Fruit fly (Drosophila melanogaster) whole organism, prepupa: ENCODE results near the gene CG4968.

ENCODE experiments used
- Blimp-1 ChIP-seq: fragments of 200-800 bp; sonication (Bioruptor generic); optimal IDR thresholded peaks from 3 replicates; lab custom pipeline; 2017; ENCODE audit warnings: missing biosample characterization, missing genetic modification characterization, mild to moderate bottlenecking, moderate library complexity, missing genetic modification reagents
- CG10631 ChIP-seq: fragments of 200-800 bp; sonication (Bioruptor generic); optimal IDR thresholded peaks from 2 replicates; lab custom pipeline; 2016; ENCODE audit warnings: missing biosample characterization, missing genetic modification characterization
- CG10669 ChIP-seq: fragments of 200-800 bp; sonication (Bioruptor generic); optimal IDR thresholded peaks from 3 replicates; lab custom pipeline; 2018; ENCODE audit warnings: missing biosample characterization, mild to moderate bottlenecking, missing genetic modification characterization, moderate library complexity
- CG11294 ChIP-seq: fragments of 200-800 bp; sonication (Bioruptor generic); IDR thresholded peaks from 2 replicates; pipeline ENCODE4 v1.3.6; 2022; ENCODE audit warnings: missing biosample characterization, missing genetic modification characterization
- CG15336 ChIP-seq: fragments of 200-800 bp; sonication (Bioruptor generic); IDR thresholded peaks from 2 replicates; pipeline ENCODE4 v1.3.6; 2022; ENCODE audit warnings: missing biosample characterization, missing genetic modification characterization
- CG1621 ChIP-seq: fragments of 200-800 bp; sonication (Bioruptor generic); optimal IDR thresholded peaks from 3 replicates; lab custom pipeline; 2018; ENCODE audit warnings: missing biosample characterization, mild to moderate bottlenecking, missing genetic modification characterization
- CG16779 ChIP-seq: fragments of 200-800 bp; sonication (Bioruptor generic); optimal IDR thresholded peaks from 3 replicates; lab custom pipeline; 2017; ENCODE audit warnings: missing biosample characterization, mild to moderate bottlenecking, missing genetic modification characterization
- CG32006 ChIP-seq: fragments of 200-800 bp; sonication (Bioruptor generic); optimal IDR thresholded peaks from 3 replicates; lab custom pipeline; 2017; ENCODE audit warnings: missing biosample characterization, mild to moderate bottlenecking, missing genetic modification characterization
- CG3919 ChIP-seq: fragments of 200-800 bp; sonication (Bioruptor generic); optimal IDR thresholded peaks from 3 replicates; lab custom pipeline; 2016; ENCODE audit warnings: missing biosample characterization, missing genetic modification characterization
- CG4318 ChIP-seq: fragments of 200-800 bp; sonication (Bioruptor generic); optimal IDR thresholded peaks from 3 replicates; lab custom pipeline; 2017; ENCODE audit warnings: missing biosample characterization, mild to moderate bottlenecking, missing genetic modification characterization
- CG6163 ChIP-seq: fragments of 200-800 bp; sonication (Bioruptor generic); IDR thresholded peaks from 3 replicates; pipeline ENCODE4 v1.3.6; 2022; ENCODE audit warnings: missing biosample characterization, missing genetic modification characterization
- CG6276 ChIP-seq: fragments of 200-800 bp; sonication (Bioruptor generic); optimal IDR thresholded peaks from 2 replicates; lab custom pipeline; 2017; ENCODE audit warnings: missing biosample characterization, mild to moderate bottlenecking, missing genetic modification characterization
- CG6792 ChIP-seq: fragments of 200-800 bp; sonication (Bioruptor generic); optimal IDR thresholded peaks from 3 replicates; lab custom pipeline; 2016; ENCODE audit warnings: missing biosample characterization, missing genetic modification characterization
- CG6808 ChIP-seq: fragments of 200-800 bp; sonication (Bioruptor generic); optimal IDR thresholded peaks from 3 replicates; lab custom pipeline; 2017; ENCODE audit warnings: missing biosample characterization, missing genetic modification characterization, mild to moderate bottlenecking, moderate library complexity, missing genetic modification reagents
- CG6854 ChIP-seq: fragments of 200-800 bp; sonication (Bioruptor generic); optimal IDR thresholded peaks from 2 replicates; lab custom pipeline; 2017; ENCODE audit warnings: missing biosample characterization, mild to moderate bottlenecking, missing genetic modification characterization
- CG7368 ChIP-seq: fragments of 200-800 bp; sonication (Bioruptor generic); optimal IDR thresholded peaks from 3 replicates; lab custom pipeline; 2016; ENCODE audit warnings: missing biosample characterization, missing genetic modification characterization
- CG8119 ChIP-seq: fragments of 200-800 bp; sonication (Bioruptor generic); IDR thresholded peaks from 3 replicates; pipeline ENCODE4 v1.3.6; 2022; ENCODE audit warnings: missing biosample characterization, missing genetic modification characterization
- CG8319 ChIP-seq: fragments of 200-800 bp; sonication (Bioruptor generic); optimal IDR thresholded peaks from 3 replicates; lab custom pipeline; 2016; ENCODE audit warnings: missing biosample characterization, missing genetic modification characterization
- CG8632 ChIP-seq: fragments of 200-800 bp; sonication (Bioruptor generic); optimal IDR thresholded peaks from 3 replicates; lab custom pipeline; 2016; ENCODE audit warnings: missing biosample characterization, missing genetic modification characterization
- CG9139 ChIP-seq: fragments of 200-800 bp; sonication (Bioruptor generic); optimal IDR thresholded peaks from 3 replicates; lab custom pipeline; 2017; ENCODE audit warnings: missing biosample characterization, mild to moderate bottlenecking, missing genetic modification characterization
- Eip75B ChIP-seq: fragments of 200-800 bp; sonication (Bioruptor generic); optimal IDR thresholded peaks from 3 replicates; lab custom pipeline; 2016; ENCODE audit warnings: missing biosample characterization, missing genetic modification characterization
- Eip78C ChIP-seq: fragments of 200-800 bp; sonication (Bioruptor generic); peaks from one replicate; lab custom pipeline; 2016; ENCODE audit warnings: missing biosample characterization, missing genetic modification characterization
- Eip93F ChIP-seq: fragments of 200-800 bp; sonication (Bioruptor generic); optimal IDR thresholded peaks from 2 replicates; lab custom pipeline; 2016; ENCODE audit warnings: missing biosample characterization, mild to moderate bottlenecking, missing genetic modification characterization
- Ets96B ChIP-seq: fragments of 200-800 bp; optimal IDR thresholded peaks from 2 replicates; lab custom pipeline; 2019; ENCODE audit warnings: missing biosample characterization, mild to moderate bottlenecking, missing genetic modification characterization, moderate library complexity
- Gug ChIP-seq: fragments of 200-800 bp; sonication (Bioruptor generic); IDR thresholded peaks from 2 replicates; pipeline ENCODE4 v1.3.6; 2022; ENCODE audit warnings: missing biosample characterization, missing genetic modification characterization
- Hr38 ChIP-seq: sonication (Bioruptor generic); optimal IDR thresholded peaks from 2 replicates; lab custom pipeline; 2016; ENCODE audit warnings: missing biosample characterization, missing genetic modification characterization
- Hr39 ChIP-seq: fragments of 200-800 bp; sonication (Bioruptor generic); optimal IDR thresholded peaks from 2 replicates; lab custom pipeline; 2016; ENCODE audit warnings: missing biosample characterization, missing genetic modification characterization
- Hr4 ChIP-seq: fragments of 200-800 bp; sonication (Bioruptor generic); optimal IDR thresholded peaks from 3 replicates; lab custom pipeline; 2016; ENCODE audit warnings: missing biosample characterization, missing genetic modification characterization
- Lpt ChIP-seq: fragments of 200-800 bp; sonication (Bioruptor generic); optimal IDR thresholded peaks from 3 replicates; lab custom pipeline; 2016; ENCODE audit warnings: missing biosample characterization, missing genetic modification characterization
- OdsH ChIP-seq: fragments of 200-800 bp; sonication (Bioruptor generic); optimal IDR thresholded peaks from 3 replicates; lab custom pipeline; 2016; ENCODE audit warnings: missing biosample characterization, missing genetic modification characterization
- Smox ChIP-seq: fragments of 200-800 bp; sonication (Bioruptor generic); optimal IDR thresholded peaks from 3 replicates; lab custom pipeline; 2016; ENCODE audit warnings: missing biosample characterization, missing genetic modification characterization
- Sox102F ChIP-seq: fragments of 200-800 bp; sonication (Bioruptor generic); optimal IDR thresholded peaks from 2 replicates; lab custom pipeline; 2016; ENCODE audit warnings: missing biosample characterization, mild to moderate bottlenecking, missing genetic modification characterization
- Sox14 ChIP-seq: fragments of 200-800 bp; sonication (Bioruptor generic); optimal IDR thresholded peaks from 3 replicates; lab custom pipeline; 2016; ENCODE audit warnings: missing biosample characterization, missing genetic modification characterization
- Sox15 ChIP-seq: fragments of 200-800 bp; sonication (Bioruptor generic); optimal IDR thresholded peaks from 3 replicates; lab custom pipeline; 2016; ENCODE audit warnings: missing biosample characterization, missing genetic modification characterization
- acj6 ChIP-seq: fragments of 200-800 bp; sonication (Bioruptor generic); optimal IDR thresholded peaks from 3 replicates; lab custom pipeline; 2016; ENCODE audit warnings: missing biosample characterization, missing genetic modification characterization
- dac ChIP-seq: fragments of 200-800 bp; sonication (Bioruptor generic); optimal IDR thresholded peaks from 2 replicates; lab custom pipeline; 2017; ENCODE audit warnings: missing biosample characterization, mild to moderate bottlenecking, missing genetic modification characterization
- dsx ChIP-seq: fragments of 200-800 bp; optimal IDR thresholded peaks from 3 replicates; lab custom pipeline; 2019; ENCODE audit warnings: missing biosample characterization, mild to moderate bottlenecking, missing genetic modification characterization, moderate library complexity; ENCODE audit not compliant: poor library complexity, severe bottlenecking
- eg ChIP-seq: fragments of 200-800 bp; sonication (Bioruptor generic); IDR thresholded peaks from 3 replicates; pipeline ENCODE4 v1.3.6; 2022; ENCODE audit warnings: missing biosample characterization, missing genetic modification characterization
- esn ChIP-seq: fragments of 200-800 bp; sonication (Bioruptor generic); optimal IDR thresholded peaks from 2 replicates; lab custom pipeline; 2016; ENCODE audit warnings: missing biosample characterization, mild to moderate bottlenecking, missing genetic modification characterization, moderate library complexity
- fd59A ChIP-seq: fragments of 200-800 bp; sonication (Bioruptor generic); optimal IDR thresholded peaks from 2 replicates; lab custom pipeline; 2017; ENCODE audit warnings: missing biosample characterization, mild to moderate bottlenecking, missing genetic modification characterization, missing genetic modification reagents
- fd85E ChIP-seq: fragments of 200-800 bp; sonication (Bioruptor generic); optimal IDR thresholded peaks from 3 replicates; lab custom pipeline; 2016; ENCODE audit warnings: missing biosample characterization, missing genetic modification characterization
- fkh ChIP-seq: fragments of 200-800 bp; sonication (Bioruptor generic); optimal IDR thresholded peaks from 3 replicates; lab custom pipeline; 2017; ENCODE audit warnings: missing biosample characterization, mild to moderate bottlenecking, missing genetic modification characterization, moderate library complexity
- lz ChIP-seq: fragments of 200-800 bp; sonication (Bioruptor generic); optimal IDR thresholded peaks from 3 replicates; lab custom pipeline; 2016; ENCODE audit warnings: missing biosample characterization, missing genetic modification characterization
- net ChIP-seq: fragments of 200-800 bp; sonication (Bioruptor generic); optimal IDR thresholded peaks from 3 replicates; lab custom pipeline; 2016; ENCODE audit warnings: missing biosample characterization, missing genetic modification characterization
- pdm3 ChIP-seq: fragments of 200-800 bp; sonication (Bioruptor generic); optimal IDR thresholded peaks from 3 replicates; lab custom pipeline; 2016; ENCODE audit warnings: missing biosample characterization, missing genetic modification characterization
- salr ChIP-seq, 2 experiments: fragments of 200-800 bp; sonication (Bioruptor generic); optimal IDR thresholded peaks; 3 replicates each; lab custom pipeline; 2016 to 2018; ENCODE audit warnings: missing biosample characterization in 2 of 2, missing genetic modification characterization in 2 of 2, mild to moderate bottlenecking in 1 of 2
- spab ChIP-seq: fragments of 200-800 bp; sonication (Bioruptor generic); optimal IDR thresholded peaks from 2 replicates; lab custom pipeline; 2017; ENCODE audit warnings: missing biosample characterization, mild to moderate bottlenecking, missing genetic modification characterization, missing genetic modification reagents
- ss ChIP-seq, 2 experiments: fragments of 200-800 bp; sonication (Bioruptor generic); optimal IDR thresholded peaks; 2 replicates in 1 of 2; 3 replicates in 1 of 2; lab custom pipeline; 2017 to 2018; ENCODE audit warnings: mild to moderate bottlenecking in 2 of 2, missing biosample characterization in 2 of 2, missing genetic modification characterization in 2 of 2, moderate library complexity in 1 of 2
- svp ChIP-seq: fragments of 200-800 bp; sonication (Bioruptor generic); peaks from one replicate; lab custom pipeline; 2016; ENCODE audit warnings: missing biosample characterization, missing genetic modification characterization
- topi ChIP-seq: fragments of 200-800 bp; sonication (Bioruptor generic); optimal IDR thresholded peaks from 3 replicates; lab custom pipeline; 2016; ENCODE audit warnings: missing biosample characterization, missing genetic modification characterization
- vri ChIP-seq: fragments of 200-800 bp; sonication (Bioruptor generic); optimal IDR thresholded peaks from 3 replicates; lab custom pipeline; 2016; ENCODE audit warnings: missing biosample characterization, mild to moderate bottlenecking, missing genetic modification characterization

The CG4968 gene

DNA sequence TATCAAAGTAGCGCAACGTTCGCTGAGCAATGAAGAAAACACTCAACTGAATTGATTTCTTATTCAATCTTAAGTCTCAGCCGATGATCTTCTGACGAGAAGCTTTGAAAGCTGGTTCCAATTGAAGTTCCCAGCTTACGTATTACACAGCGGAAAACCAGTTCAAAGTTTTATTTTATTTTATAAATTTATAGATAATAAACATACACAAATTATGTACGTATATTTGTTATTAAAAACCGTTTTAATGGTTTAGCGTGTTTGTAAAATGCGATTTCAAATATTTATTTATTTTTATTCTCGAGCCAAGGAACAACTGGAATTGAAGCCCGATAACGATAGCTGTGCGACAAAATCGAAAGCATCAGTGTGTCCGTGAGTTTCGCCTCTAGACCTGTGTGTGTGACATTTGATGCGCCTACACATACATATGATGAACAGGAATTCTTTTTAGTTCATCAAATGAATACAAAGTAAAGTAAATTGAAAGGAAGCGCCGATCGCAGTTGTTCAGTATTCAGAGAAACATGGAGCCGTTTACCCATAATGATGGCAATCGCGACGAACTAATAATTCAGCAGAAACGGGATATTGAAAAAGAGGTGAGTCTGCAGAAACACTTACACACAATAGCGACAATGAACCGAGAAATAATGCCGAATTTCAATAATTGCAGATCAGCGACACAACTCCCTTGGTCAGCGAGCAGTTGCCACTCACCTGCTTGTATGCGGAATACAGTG, at the start of gene CG4968, which contains the start of gene CG5390:
Gene CG4968 (plus strand): TSS at position 405 of the 743 bp plus-strand sequence.
Gene CG5390 (minus strand): TSS at position 77 of the 743 bp plus-strand sequence.
- peak; percentile 46 for TF ChIP-seq CG6854 (GFP tag; lab: Kevin White, UChicago)
- peak; percentile 74 for TF ChIP-seq acj6
- TF ChIP-seq CG8119 (GFP tag; lab: Robert Waterston, UW): peak; percentile 74; the same call in 2 of the 3 replicates
- TF ChIP-seq CG8632 (GFP tag; lab: Kevin White, UChicago): no peak
- TF ChIP-seq Sox102F (GFP tag; lab: Kevin White, UChicago): peak; percentile 75
- peak in 1 of 2 experiments; percentile 77 for TF ChIP-seq ss (GFP tag; optimal IDR thresholded peaks at IDR 0.05; lab: Kevin White, UChicago)
- TF ChIP-seq dac (GFP tag; lab: Kevin White, UChicago): peak; percentile 59
- peak; percentile 62 for TF ChIP-seq Sox14 (GFP tag; lab: Kevin White, UChicago)
- no peak for TF ChIP-seq fkh
- TF ChIP-seq Eip78C (GFP tag; lab: Kevin White, UChicago): peak; percentile 90
- peak; percentile 66 for TF ChIP-seq topi (GFP tag; lab: Kevin White, UChicago)
- peak; percentile 87 for TF ChIP-seq CG15336 (GFP tag; lab: Robert Waterston, UW)
- peak; percentile 26 for TF ChIP-seq CG9139
- TF ChIP-seq Eip75B: peak; percentile 58
- TF ChIP-seq CG4318 (GFP tag; lab: Kevin White, UChicago): no peak
- peak; percentile 70 for TF ChIP-seq vri (GFP tag; lab: Kevin White, UChicago)
- TF ChIP-seq CG32006 (GFP tag; lab: Kevin White, UChicago): no peak
- no peak; the same call in 1 of the 2 replicates for TF ChIP-seq CG11294
- TF ChIP-seq salr (GFP tag; optimal IDR thresholded peaks at IDR 0.05; lab: Kevin White, UChicago): peak; percentile 7 to 53
- TF ChIP-seq Smox (GFP tag; lab: Kevin White, UChicago): no peak
- TF ChIP-seq Sox15 (GFP tag; lab: Kevin White, UChicago): peak; percentile 16
- TF ChIP-seq lz (GFP tag; lab: Kevin White, UChicago): peak; percentile 61
- TF ChIP-seq Ets96B (tag; lab: Kevin White, UChicago): peak; percentile 77
- TF ChIP-seq CG10631 (GFP tag; lab: Kevin White, UChicago): peak; percentile 80
- no peak for TF ChIP-seq fd59A (GFP tag; lab: Kevin White, UChicago)
- TF ChIP-seq CG3919: no peak
- no peak for TF ChIP-seq spab (GFP tag; lab: Kevin White, UChicago)
- no peak for TF ChIP-seq net (GFP tag; lab: Kevin White, UChicago)
- TF ChIP-seq svp (GFP tag; lab: Kevin White, UChicago): no peak
- peak; percentile 56 for TF ChIP-seq Blimp-1 (GFP tag; lab: Kevin White, UChicago)
- TF ChIP-seq Gug (GFP tag; lab: Robert Waterston, UW): peak; percentile 63
- peak; percentile 94 for TF ChIP-seq dsx (GFP tag; lab: Kevin White, UChicago)
- no peak for TF ChIP-seq CG6276 (GFP tag; lab: Kevin White, UChicago)
- TF ChIP-seq CG16779 (tag; lab: Kevin White, UChicago): no peak
- TF ChIP-seq Hr4: peak; percentile 74
- TF ChIP-seq pdm3 (GFP tag; lab: Kevin White, UChicago): no peak
- peak; percentile 59 for TF ChIP-seq Lpt (GFP tag; lab: Kevin White, UChicago)
- no peak for TF ChIP-seq CG7368
- peak; percentile 79; the same call in 2 of the 3 replicates for TF ChIP-seq CG6163 (GFP tag; lab: Robert Waterston, UW)
- TF ChIP-seq CG6808 (GFP tag; lab: Kevin White, UChicago): peak; percentile 65
- TF ChIP-seq CG8319: no peak
- no peak for TF ChIP-seq CG10669 (GFP tag; lab: Kevin White, UChicago)
- TF ChIP-seq Hr38: no peak
- TF ChIP-seq OdsH (GFP tag; lab: Kevin White, UChicago): peak; percentile 77
- TF ChIP-seq CG1621: no peak
- no peak for TF ChIP-seq fd85E (GFP tag; lab: Kevin White, UChicago)
- peak; percentile 74 for TF ChIP-seq CG6792 (GFP tag; lab: Kevin White, UChicago)
- TF ChIP-seq esn (GFP tag; lab: Kevin White, UChicago): peak; percentile 77
- no peak; the same call in 2 of the 3 replicates for TF ChIP-seq eg
- TF ChIP-seq Hr39 (GFP tag; lab: Kevin White, UChicago): no peak
- TF ChIP-seq Eip93F (GFP tag; lab: Kevin White, UChicago): peak; percentile 89
